Worm (Caenorhabditis elegans) whole organism, young adult: ENCODE data around the gene F44E2.10.

Experiments used
- B0019.2 ChIP-seq: fragments of 200-800 bp; sonication (Bioruptor generic); conservative IDR thresholded peaks from 2 replicates; pipeline ENCODE4 v1.3.6; 2022; ENCODE audit warnings: missing genetic modification reagents, missing genetic modification characterization, missing compliant biosample characterization
- B0261.1 ChIP-seq: sonication (generic microtip); optimal IDR thresholded peaks from 2 replicates; lab custom pipeline; 2016; ENCODE audit warnings: mild to moderate bottlenecking, missing genetic modification characterization, moderate library complexity, missing compliant biosample characterization
- C17E4.6 ChIP-seq: fragments of 200-800 bp; sonication (Bioruptor generic); IDR thresholded peaks from 2 replicates; pipeline ENCODE4 v1.3.6; 2022; ENCODE audit warnings: missing genetic modification reagents, missing genetic modification characterization, missing compliant biosample characterization
- D2030.7 ChIP-seq: fragments of 200-800 bp; sonication (Bioruptor generic); IDR thresholded peaks from 2 replicates; pipeline ENCODE4 v1.3.6; 2022; ENCODE audit warnings: missing genetic modification reagents, missing genetic modification characterization, missing compliant biosample characterization
- F10E7.11 ChIP-seq: sonication (generic microtip); optimal IDR thresholded peaks from 2 replicates; lab custom pipeline; 2017; ENCODE audit warnings: mild to moderate bottlenecking, missing genetic modification characterization, moderate library complexity, missing compliant biosample characterization
- F57C9.4 ChIP-seq: sonication (generic microtip); optimal IDR thresholded peaks from 2 replicates; lab custom pipeline; 2017; ENCODE audit warnings: mild to moderate bottlenecking, missing genetic modification characterization, missing compliant biosample characterization
- K11D2.4 ChIP-seq: fragments of 200-800 bp; sonication (Bioruptor generic); IDR thresholded peaks from 2 replicates; pipeline ENCODE4 v1.3.6; 2022; ENCODE audit warnings: missing genetic modification reagents, missing genetic modification characterization, missing compliant biosample characterization
- T07F8.4 ChIP-seq: sonication (generic microtip); optimal IDR thresholded peaks from 2 replicates; lab custom pipeline; 2016; ENCODE audit warnings: mild to moderate bottlenecking, missing genetic modification characterization, moderate library complexity, missing compliant biosample characterization
- T26A5.8 ChIP-seq: sonication (generic microtip); optimal IDR thresholded peaks from 2 replicates; lab custom pipeline; 2016; ENCODE audit warnings: missing genetic modification characterization, missing compliant biosample characterization
- Y56A3A.18 ChIP-seq: fragments of 200-800 bp; sonication (Bioruptor generic); IDR thresholded peaks from 2 replicates; pipeline ENCODE4 v1.3.6; 2022; ENCODE audit warnings: missing genetic modification reagents, missing genetic modification characterization, missing compliant biosample characterization
- Y67H2A.10 ChIP-seq: fragments of 200-800 bp; sonication (Bioruptor generic); conservative IDR thresholded peaks from 2 replicates; pipeline ENCODE4 v1.3.6; 2022; ENCODE audit warnings: missing genetic modification reagents, missing genetic modification characterization, missing compliant biosample characterization
- Y95B8A.8 ChIP-seq: fragments of 200-800 bp; sonication (Bioruptor generic); IDR thresholded peaks from 2 replicates; pipeline ENCODE4 v1.3.6; 2022; ENCODE audit warnings: missing genetic modification reagents, missing genetic modification characterization, missing compliant biosample characterization
- ama-1 ChIP-seq, 3 experiments: fragments of 150-350 bp in 1 of 3; sonication (generic microtip) in 2 of 3; optimal IDR thresholded peaks; 2 replicates each; lab custom pipeline; 2014 to 2018; ENCODE audit warnings: missing biosample characterization in 2 of 3, missing genetic modification characterization in 2 of 3, missing genetic modification reagents in 2 of 3
- attf-3 ChIP-seq: fragments of 200-800 bp; sonication (Bioruptor generic); conservative IDR thresholded peaks from 2 replicates; pipeline ENCODE4 v1.3.6; 2022; ENCODE audit warnings: missing genetic modification reagents, missing genetic modification characterization, missing compliant biosample characterization
- attf-5 ChIP-seq: fragments of 200-800 bp; sonication (Bioruptor generic); optimal IDR thresholded peaks from 2 replicates; lab custom pipeline; 2018; ENCODE audit warnings: mild to moderate bottlenecking, missing genetic modification characterization, missing compliant biosample characterization
- attf-6 ChIP-seq: fragments of 200-800 bp; sonication (Bioruptor generic); IDR thresholded peaks from 2 replicates; pipeline ENCODE4 v1.3.6; 2022; ENCODE audit warnings: missing genetic modification reagents, missing genetic modification characterization, missing compliant biosample characterization
- bed-1 ChIP-seq: fragments of 200-800 bp; sonication (Bioruptor generic); IDR thresholded peaks from 2 replicates; pipeline ENCODE4 v1.3.6; 2022; ENCODE audit warnings: missing genetic modification reagents, missing genetic modification characterization, missing compliant biosample characterization
- bed-2 ChIP-seq: fragments of 200-800 bp; sonication (Bioruptor generic); IDR thresholded peaks from 2 replicates; pipeline ENCODE4 v1.3.6; 2022; ENCODE audit warnings: missing genetic modification reagents, missing genetic modification characterization, missing compliant biosample characterization
- cebp-2 ChIP-seq: fragments of 200-800 bp; sonication (Bioruptor generic); IDR thresholded peaks from 2 replicates; pipeline ENCODE4 v1.3.6; 2022; ENCODE audit warnings: missing genetic modification characterization, missing compliant biosample characterization
- ceh-58 ChIP-seq: fragments of 200-800 bp; sonication (Bioruptor generic); IDR thresholded peaks from 2 replicates; pipeline ENCODE4 v1.3.6; 2022; ENCODE audit warnings: missing genetic modification characterization, missing compliant biosample characterization
- ceh-79 ChIP-seq: sonication (generic microtip); optimal IDR thresholded peaks from 2 replicates; lab custom pipeline; 2017; ENCODE audit warnings: mild to moderate bottlenecking, missing genetic modification characterization, missing compliant biosample characterization
- die-1 ChIP-seq: sonication (generic microtip); optimal IDR thresholded peaks from 2 replicates; lab custom pipeline; 2016; ENCODE audit warnings: missing genotype, mild to moderate bottlenecking, missing genetic modification characterization, missing compliant biosample characterization
- dox-1 ChIP-seq: fragments of 200-800 bp; sonication (Bioruptor generic); IDR thresholded peaks from 2 replicates; pipeline ENCODE4 v1.3.6; 2022; ENCODE audit warnings: missing genetic modification reagents, missing genetic modification characterization, missing compliant biosample characterization
- dpff-1 ChIP-seq: sonication (generic microtip); optimal IDR thresholded peaks from 2 replicates; lab custom pipeline; 2017; ENCODE audit warnings: mild to moderate bottlenecking, missing genetic modification characterization, missing compliant biosample characterization
- egl-18 ChIP-seq: fragments of 200-800 bp; sonication (Bioruptor generic); IDR thresholded peaks from 2 replicates; pipeline ENCODE4 v1.3.6; 2022; ENCODE audit warnings: missing genetic modification reagents, missing genetic modification characterization, missing compliant biosample characterization
- egl-44 ChIP-seq: fragments of 200-800 bp; sonication (Bioruptor generic); IDR thresholded peaks from 2 replicates; pipeline ENCODE4 v1.3.6; 2022; ENCODE audit warnings: missing genetic modification reagents, missing genetic modification characterization, missing compliant biosample characterization
- gei-17 ChIP-seq: fragments of 200-800 bp; sonication (Bioruptor generic); optimal IDR thresholded peaks from 2 replicates; lab custom pipeline; 2018; ENCODE audit warnings: mild to moderate bottlenecking, missing genetic modification characterization, missing compliant biosample characterization
- hmg-1.2 ChIP-seq: fragments of 200-800 bp; sonication (Bioruptor generic); IDR thresholded peaks from 2 replicates; pipeline ENCODE4 v1.3.6; 2022; ENCODE audit warnings: missing genetic modification reagents, missing genetic modification characterization, missing compliant biosample characterization
- hrde-1 ChIP-seq: sonication (generic microtip); optimal IDR thresholded peaks from 2 replicates; lab custom pipeline; 2016; ENCODE audit warnings: missing genetic modification characterization, mild to moderate bottlenecking, missing compliant biosample characterization, moderate library complexity, missing genotype, missing genetic modification reagents, borderline replicate concordance
- lag-1 ChIP-seq: fragments of 200-800 bp; sonication (Bioruptor generic); IDR thresholded peaks from 2 replicates; pipeline ENCODE4 v1.3.6; 2022; ENCODE audit warnings: missing genetic modification reagents, missing genetic modification characterization, missing compliant biosample characterization
- let-607 ChIP-seq, 2 experiments: fragments of 200-800 bp in 1 of 2; sonication (Bioruptor generic) in 1 of 2; sonication (generic microtip) in 1 of 2; optimal IDR thresholded peaks; 2 replicates each; lab custom pipeline; 2016 to 2018; ENCODE audit warnings: mild to moderate bottlenecking in 2 of 2, missing compliant biosample characterization in 2 of 2, missing genetic modification characterization in 2 of 2, moderate library complexity in 2 of 2, missing genotype in 1 of 2
- madf-10 ChIP-seq: sonication (generic microtip); optimal IDR thresholded peaks from 2 replicates; lab custom pipeline; 2016; ENCODE audit warnings: mild to moderate bottlenecking, missing genetic modification characterization, missing compliant biosample characterization
- madf-6 ChIP-seq: fragments of 200-800 bp; sonication (Bioruptor generic); IDR thresholded peaks from 2 replicates; pipeline ENCODE4 v1.3.6; 2022; ENCODE audit warnings: missing genetic modification reagents, missing genetic modification characterization, missing compliant biosample characterization
- madf-8 ChIP-seq: fragments of 200-800 bp; sonication (Bioruptor generic); conservative IDR thresholded peaks from 2 replicates; pipeline ENCODE4 v1.3.6; 2022; ENCODE audit warnings: missing genetic modification reagents, missing genetic modification characterization, missing compliant biosample characterization
- mel-28 ChIP-seq: sonication (generic microtip); optimal IDR thresholded peaks from 2 replicates; lab custom pipeline; 2016; ENCODE audit warnings: borderline replicate concordance, mild to moderate bottlenecking, missing genetic modification characterization, missing compliant biosample characterization
- mxl-1 ChIP-seq: sonication (generic microtip); optimal IDR thresholded peaks from 2 replicates; lab custom pipeline; 2016; ENCODE audit warnings: missing genetic modification characterization, missing compliant biosample characterization
- nfya-2 ChIP-seq: fragments of 200-800 bp; sonication (Bioruptor generic); IDR thresholded peaks from 2 replicates; pipeline ENCODE4 v1.3.6; 2022; ENCODE audit warnings: missing genetic modification reagents, missing genetic modification characterization, missing compliant biosample characterization
- nhr-120 ChIP-seq: fragments of 200-800 bp; sonication (Bioruptor generic); IDR thresholded peaks from 2 replicates; pipeline ENCODE4 v1.3.6; 2022; ENCODE audit warnings: missing genetic modification characterization, missing compliant biosample characterization
- nhr-179 ChIP-seq: sonication (generic microtip); optimal IDR thresholded peaks from 2 replicates; lab custom pipeline; 2016; ENCODE audit warnings: mild to moderate bottlenecking, missing genetic modification characterization, missing compliant biosample characterization
- rcor-1 ChIP-seq: fragments of 200-800 bp; sonication (Bioruptor generic); IDR thresholded peaks from 2 replicates; pipeline ENCODE4 v1.3.6; 2022; ENCODE audit warnings: missing genetic modification reagents, missing genetic modification characterization, missing compliant biosample characterization
- repo-1 ChIP-seq: sonication (generic microtip); optimal IDR thresholded peaks from 2 replicates; lab custom pipeline; 2017; ENCODE audit warnings: mild to moderate bottlenecking, missing genetic modification characterization, missing compliant biosample characterization
- snpc-4 ChIP-seq, 5 experiments: fragments of 150-350 bp in 1 of 5; sonication (generic microtip) in 4 of 5; optimal IDR thresholded peaks; 2 replicates each; lab custom pipeline; 2014 to 2018; ENCODE audit warnings: missing genetic modification characterization in 5 of 5, missing biosample characterization in 3 of 5, antibody characterized with exemption in 2 of 5, mild to moderate bottlenecking in 2 of 5, missing compliant biosample characterization in 2 of 5, missing genotype in 2 of 5, moderate library complexity in 2 of 5, missing genetic modification reagents in 1 of 5
- tbx-9 ChIP-seq: sonication (generic microtip); optimal IDR thresholded peaks from 2 replicates; lab custom pipeline; 2016; ENCODE audit warnings: borderline replicate concordance, missing genetic modification characterization, inconsistent platforms, missing compliant biosample characterization
- unc-130 ChIP-seq: sonication (generic microtip); optimal IDR thresholded peaks from 2 replicates; lab custom pipeline; 2016; ENCODE audit warnings: missing genetic modification reagents, missing genetic modification characterization, missing compliant biosample characterization
- zim-3 ChIP-seq: sonication (generic microtip); optimal IDR thresholded peaks from 2 replicates; lab custom pipeline; 2017; ENCODE audit warnings: mild to moderate bottlenecking, missing genetic modification characterization, moderate library complexity, missing compliant biosample characterization
- ztf-18 ChIP-seq: sonication (generic microtip); optimal IDR thresholded peaks from 2 replicates; lab custom pipeline; 2016; ENCODE audit warnings: missing genotype, mild to moderate bottlenecking, missing genetic modification characterization, missing compliant biosample characterization
- ztf-26 ChIP-seq: sonication (generic microtip); optimal IDR thresholded peaks from 2 replicates; lab custom pipeline; 2017; ENCODE audit warnings: missing genetic modification characterization, missing compliant biosample characterization
- ztf-3 ChIP-seq: fragments of 200-800 bp; sonication (Bioruptor generic); optimal IDR thresholded peaks from 2 replicates; lab custom pipeline; 2018; ENCODE audit warnings: mild to moderate bottlenecking, missing genetic modification characterization, missing compliant biosample characterization

F44E2.10 gene

ce11 chrIII:8797211-8797733 is 33.6 kb downstream of the F44E2.10 start (continued):
- no peak for TF ChIP-seq repo-1 (tag; lab: Kevin White, UChicago)
- no peak for TF ChIP-seq hrde-1 (tag; lab: Kevin White, UChicago)
- no peak for TF ChIP-seq cebp-2 (GFP tag; lab: Robert Waterston, UW)
- no peak for TF ChIP-seq rcor-1
- TF ChIP-seq unc-130 (GFP tag; lab: Kevin White, UChicago), result no peak
- TF ChIP-seq Y56A3A.18, result no peak
- TF ChIP-seq nfya-2, result no peak
- peak; percentile 9 to 78 for TF ChIP-seq let-607 (tag; optimal IDR thresholded peaks at IDR 0.05; lab: Kevin White, UChicago)
- no peak for TF ChIP-seq bed-1 (GFP tag; lab: Robert Waterston, UW)
- no peak for TF ChIP-seq attf-6 (GFP tag; lab: Robert Waterston, UW)
- no peak for TF ChIP-seq egl-18 (GFP tag; lab: Robert Waterston, UW)
- TF ChIP-seq lag-1, result no peak
- peak; percentile 82 for TF ChIP-seq madf-10
- no peak for TF ChIP-seq ceh-58 (GFP tag; lab: Robert Waterston, UW)
- TF ChIP-seq nhr-120, result no peak
- peak; percentile 77 for TF ChIP-seq ztf-26
- no peak for TF ChIP-seq tbx-9
- no peak for TF ChIP-seq nhr-179 (tag; lab: Kevin White, UChicago)
- no peak for TF ChIP-seq ama-1 (optimal IDR thresholded peaks at IDR 0.05; lab: Kevin White, UChicago)
- TF ChIP-seq ama-1 (GFP tag; optimal IDR thresholded peaks at IDR 0.05; lab: Kevin White, UChicago), result no peak
- peak; percentile 74 for TF ChIP-seq K11D2.4 (GFP tag; lab: Robert Waterston, UW)
- TF ChIP-seq zim-3 (tag; lab: Kevin White, UChicago), result no peak
- TF ChIP-seq B0019.2, result no peak
- no peak for TF ChIP-seq F10E7.11 (tag; lab: Kevin White, UChicago)
- TF ChIP-seq madf-8 (GFP tag; lab: Robert Waterston, UW), result no peak
- no peak for TF ChIP-seq F57C9.4 (tag; lab: Kevin White, UChicago)
- TF ChIP-seq attf-5 (GFP tag; lab: Kevin White, UChicago), result peak; percentile 89
- no peak for TF ChIP-seq bed-2 (GFP tag; lab: Robert Waterston, UW)
- TF ChIP-seq mel-28 (tag; lab: Kevin White, UChicago), result no peak
- TF ChIP-seq die-1 (tag; lab: Kevin White, UChicago), result peak; percentile 61
- no peak for TF ChIP-seq Y67H2A.10 (GFP tag; lab: Robert Waterston, UW)
- peak; percentile 87 for TF ChIP-seq dox-1
- no peak; the same call in 1 of the 2 replicates for TF ChIP-seq attf-3 (GFP tag; lab: Robert Waterston, UW)
- peak; percentile 76 for TF ChIP-seq ztf-3 (GFP tag; lab: Kevin White, UChicago)
- TF ChIP-seq C17E4.6 (GFP tag; lab: Robert Waterston, UW), result no peak
- no peak for TF ChIP-seq gei-17 (GFP tag; lab: Kevin White, UChicago)
- no peak for TF ChIP-seq B0261.1 (tag; lab: Kevin White, UChicago)
- no peak for TF ChIP-seq ztf-18 (tag; lab: Kevin White, UChicago)
- no peak for TF ChIP-seq T26A5.8 (tag; lab: Kevin White, UChicago)
- TF ChIP-seq snpc-4 (GFP tag; optimal IDR thresholded peaks at IDR 0.05; lab: Kevin White, UChicago), result peak; percentile 22
- peak; percentile 29 to 69 (median 43) for TF ChIP-seq snpc-4 (tag; optimal IDR thresholded peaks at IDR 0.05; lab: Kevin White, UChicago)
- TF ChIP-seq hmg-1.2 (GFP tag; lab: Robert Waterston, UW), result peak; percentile 54
- no peak for TF ChIP-seq mxl-1
- no peak for TF ChIP-seq madf-6 (GFP tag; lab: Robert Waterston, UW)
- peak; percentile 67; the same call in 1 of the 2 replicates for TF ChIP-seq egl-44 (GFP tag; lab: Robert Waterston, UW)
- TF ChIP-seq T07F8.4 (tag; lab: Kevin White, UChicago), result no peak
- TF ChIP-seq Y95B8A.8 (GFP tag; lab: Robert Waterston, UW), result no peak
- no peak for TF ChIP-seq D2030.7 (GFP tag; lab: Robert Waterston, UW)
- no peak for TF ChIP-seq ceh-79 (tag; lab: Kevin White, UChicago)
- no peak for TF ChIP-seq dpff-1
